Fruit fly (Drosophila melanogaster): ENCODE measurements around the gene CG45122.

CG45122 gene

dm6 chr3R:13063746-13064592, 20.0 kb downstream of the CG45122 start (continued):
- TF ChIP-seq HmgZ (tag; optimal IDR thresholded peaks at IDR 0.05) (peak; percentile 19), CG15011 (GFP tag; optimal IDR thresholded peaks at IDR 0.05) (no peak), mirr (GFP tag; optimal IDR thresholded peaks at IDR 0.05) (peak; percentile 62), eve (GFP tag; optimal IDR thresholded peaks at IDR 0.05) (no peak), pum (GFP tag; optimal IDR thresholded peaks at IDR 0.05) (no peak), CG10147 (GFP tag; optimal IDR thresholded peaks at IDR 0.05) (no peak), odd (GFP tag; optimal IDR thresholded peaks at IDR 0.05) (peak; percentile 28), MESR4 (GFP tag; optimal IDR thresholded peaks at IDR 0.05) (no peak), tin (GFP tag; optimal IDR thresholded peaks at IDR 0.05) (no peak), CG2199 (GFP tag; IDR thresholded peaks at IDR 0.05) (no peak; the same call in 2 of the 3 replicates), CG4820 (GFP tag; optimal IDR thresholded peaks at IDR 0.05) (no peak), E2f2 (GFP tag; IDR thresholded peaks at IDR 0.05) (no peak), NFAT (GFP tag; IDR thresholded peaks at IDR 0.05) (no peak), jumu (GFP tag; optimal IDR thresholded peaks at IDR 0.05) (no peak), CG17568 (GFP tag; optimal IDR thresholded peaks at IDR 0.05) (no peak), CG14050 (GFP tag; IDR thresholded peaks at IDR 0.05) (no peak), CG31388 (GFP tag; optimal IDR thresholded peaks at IDR 0.05) (no peak), Stat92E (GFP tag; optimal IDR thresholded peaks at IDR 0.05) (peak in 2 of 3 experiments; percentile 38 to 67), otp (GFP tag; IDR thresholded peaks at IDR 0.05) (no peak), Oaz (GFP tag; IDR thresholded peaks at IDR 0.05) (no peak), sens (GFP tag) (peak; percentile 70), vnd (GFP tag; IDR thresholded peaks at IDR 0.05; ENCODE audit: partially characterized antibody) (0 out of 3 replicates have a peak, but pooled peaks have one; percentile 46), CG5245 (GFP tag; optimal IDR thresholded peaks at IDR 0.05) (no peak), Deaf1 (tag; optimal IDR thresholded peaks at IDR 0.05) (peak; percentile 49), CG31365 (tag; optimal IDR thresholded peaks at IDR 0.05) (no peak), kay (GFP tag; optimal IDR thresholded peaks at IDR 0.05) (no peak), org-1 (GFP tag; optimal IDR thresholded peaks at IDR 0.05) (no peak), CG10209 (GFP tag; optimal IDR thresholded peaks at IDR 0.05) (no peak), CHES-1-like (GFP tag; optimal IDR thresholded peaks at IDR 0.05) (no peak), hkb (optimal IDR thresholded peaks at IDR 0.05) (no peak), hkb (GFP tag; IDR thresholded peaks at IDR 0.05) (no peak), Gsc (GFP tag; IDR thresholded peaks at IDR 0.05) (no peak), unpg (GFP tag; optimal IDR thresholded peaks at IDR 0.05) (no peak), Dek (tag; optimal IDR thresholded peaks at IDR 0.05) (no peak), C15 (GFP tag; IDR thresholded peaks at IDR 0.05) (no peak), dpn (GFP tag; optimal IDR thresholded peaks at IDR 0.05) (no peak), CG9609 (GFP tag; optimal IDR thresholded peaks at IDR 0.05) (no peak), CG17912 (GFP tag; optimal IDR thresholded peaks at IDR 0.05) (no peak), CG5180 (GFP tag; optimal IDR thresholded peaks at IDR 0.05) (no peak), tgo (GFP tag; IDR thresholded peaks at IDR 0.05) (peak; percentile 32; the same call in 1 of the 3 replicates), CG11247 (GFP tag; IDR thresholded peaks at IDR 0.05) (no peak), sna (GFP tag; IDR thresholded peaks at IDR 0.05; ENCODE audit: partially characterized antibody) (0 out of 2 replicates have a peak, but pooled peaks have one; percentile 52), CG4328 (GFP tag; optimal IDR thresholded peaks at IDR 0.05) (peak; percentile 6), CG9876 (GFP tag; optimal IDR thresholded peaks at IDR 0.05) (no peak), crc (GFP tag; optimal IDR thresholded peaks at IDR 0.05) (no peak), CG12236 (GFP tag; optimal IDR thresholded peaks at IDR 0.05) (no peak), trh (GFP tag; optimal IDR thresholded peaks at IDR 0.05) (no peak), CG13123 (GFP tag; optimal IDR thresholded peaks at IDR 0.05) (no peak), mld (GFP tag; IDR thresholded peaks at IDR 0.05; ENCODE audit: partially characterized antibody) (no peak), sima (GFP tag; optimal IDR thresholded peaks at IDR 0.05) (no peak)
